Fruit fly (Drosophila melanogaster): ENCODE data around the gene CG32221.

CG32221 gene

dm6 chr3L:19807103-19807502 is 27.4 kb upstream of the CG32221 start, which contains the start of the genes CG14104 and Kap-alpha1 (continued):
- TF ChIP-seq CG9437 (GFP tag; optimal IDR thresholded peaks at IDR 0.05) (no peak), Scr (GFP tag; IDR thresholded peaks at IDR 0.05; ENCODE audit: partially characterized antibody) (peak; percentile 71), Pdp1 (GFP tag; optimal IDR thresholded peaks at IDR 0.05) (peak in 1 of 2 experiments; percentile 24), knrl (GFP tag; IDR thresholded peaks at IDR 0.05; ENCODE audit: partially characterized antibody) (peak; percentile 71), H2.0 (GFP tag; IDR thresholded peaks at IDR 0.05) (no peak), CG34422 (GFP tag; IDR thresholded peaks at IDR 0.05) (peak; percentile 45; the same call in 1 of the 3 replicates), unc-4 (GFP tag; IDR thresholded peaks at IDR 0.05; ENCODE audit: partially characterized antibody) (peak; percentile 70), CG14860 (GFP tag; IDR thresholded peaks at IDR 0.05; ENCODE audit: partially characterized antibody) (peak; percentile 57), CG1233 (GFP tag; optimal IDR thresholded peaks at IDR 0.05) (no peak), HmgZ (tag; optimal IDR thresholded peaks at IDR 0.05) (peak; percentile 15), CG4404 (GFP tag; IDR thresholded peaks at IDR 0.05) (no peak), cas (GFP tag; IDR thresholded peaks at IDR 0.05) (0 out of 2 replicates have a peak, but pooled peaks have one; percentile 8), nom (GFP tag; optimal IDR thresholded peaks at IDR 0.05) (peak; percentile 24), chinmo (GFP tag; IDR thresholded peaks at IDR 0.05; ENCODE audit: partially characterized antibody) (peak; percentile 88), Sry-δ (GFP tag; optimal IDR thresholded peaks at IDR 0.05) (peak; percentile 64), luna (GFP tag; optimal IDR thresholded peaks at IDR 0.05) (no peak), BEAF-32 (GFP tag; optimal IDR thresholded peaks at IDR 0.05) (peak; percentile 69), insv (GFP tag; optimal IDR thresholded peaks at IDR 0.05) (peak in 1 of 2 experiments; percentile 84), CG10147 (GFP tag; optimal IDR thresholded peaks at IDR 0.05) (no peak), CG34224 (GFP tag; IDR thresholded peaks at IDR 0.05; ENCODE audit: partially characterized antibody) (peak; percentile 59), sug (tag; optimal IDR thresholded peaks at IDR 0.05) (peak; percentile 30), MBD-R2 (GFP tag; IDR thresholded peaks at IDR 0.05) (peak; percentile 88), Dp (GFP tag; optimal IDR thresholded peaks at IDR 0.05) (peak; percentile 31), exex (tag; optimal IDR thresholded peaks at IDR 0.05) (no peak), D19B (GFP tag; optimal IDR thresholded peaks at IDR 0.05) (no peak), CG7987 (GFP tag; optimal IDR thresholded peaks at IDR 0.05) (no peak), slp2 (GFP tag; optimal IDR thresholded peaks at IDR 0.05) (no peak), CG12659 (GFP tag; optimal IDR thresholded peaks at IDR 0.05) (peak; percentile 42), org-1 (GFP tag; optimal IDR thresholded peaks at IDR 0.05) (no peak), CG15479 (GFP tag; optimal IDR thresholded peaks at IDR 0.05) (peak; percentile 61), CG14710 (tag; optimal IDR thresholded peaks at IDR 0.05) (peak; percentile 13), Max (GFP tag; optimal IDR thresholded peaks at IDR 0.05) (peak; percentile 21), CG2116 (GFP tag; optimal IDR thresholded peaks at IDR 0.05) (peak; percentile 44), sim (GFP tag; IDR thresholded peaks at IDR 0.05) (no peak), unpg (GFP tag; optimal IDR thresholded peaks at IDR 0.05) (no peak), trem (tag; optimal IDR thresholded peaks at IDR 0.05) (peak; percentile 52), gcm2 (GFP tag; optimal IDR thresholded peaks at IDR 0.05) (no peak), crol (GFP tag; IDR thresholded peaks at IDR 0.05) (no peak), Blimp-1 (GFP tag; optimal IDR thresholded peaks at IDR 0.05) (no peak), Optix (GFP tag; IDR thresholded peaks at IDR 0.05) (no peak), YL-1 (GFP tag; optimal IDR thresholded peaks at IDR 0.05) (peak; percentile 57), Trl (optimal IDR thresholded peaks at IDR 0.05) (no peak), Trl (GFP tag; optimal IDR thresholded peaks at IDR 0.05) (no peak), CG17361 (GFP tag; IDR thresholded peaks at IDR 0.05) (no peak), hb (GFP tag; IDR thresholded peaks at IDR 0.05; ENCODE audit: partially characterized antibody) (peak; percentile 49; the same call in 1 of the 3 replicates), fd3F (GFP tag; optimal IDR thresholded peaks at IDR 0.05) (no peak), MESR4 (GFP tag; optimal IDR thresholded peaks at IDR 0.05) (peak; percentile 96), Drgx (GFP tag; IDR thresholded peaks at IDR 0.05) (no peak), gfzf (GFP tag; optimal IDR thresholded peaks at IDR 0.05) (peak; percentile 11), twi (tag; optimal IDR thresholded peaks at IDR 0.05) (no peak)
